Fruit fly (Drosophila melanogaster): ENCODE results near the gene Syt12.

Syt12 gene

dm6 chrX:13386776-13387175, 27.7 kb downstream of the Syt12 start:
- TF ChIP-seq Sp1 (GFP tag; optimal IDR thresholded peaks at IDR 0.05) (no peak), foxo (GFP tag; optimal IDR thresholded peaks at IDR 0.05) (no peak), sv (GFP tag; optimal IDR thresholded peaks at IDR 0.05) (no peak), GATAd (GFP tag; optimal IDR thresholded peaks at IDR 0.05) (no peak), psq (GFP tag; optimal IDR thresholded peaks at IDR 0.05) (no peak)

dm6 chrX:13387373-13387850, 28.4 kb downstream of the Syt12 start, which contains the start of the genes Ype and CG1662:
Gene Ype, minus strand, starts transcription at chrX:13387417.
Gene CG1662, plus strand, starts transcription at chrX:13387563.
- TF ChIP-seq CG9705 (GFP tag; optimal IDR thresholded peaks at IDR 0.05) = peak; percentile 76
- TF ChIP-seq dmrt93B (GFP tag; optimal IDR thresholded peaks at IDR 0.05) = peak; percentile 77
- no peak for TF ChIP-seq CG32264 (GFP tag; optimal IDR thresholded peaks at IDR 0.05)
- TF ChIP-seq h (GFP tag; optimal IDR thresholded peaks at IDR 0.05) = peak; percentile 78
- peak in 1 of 2 experiments; percentile 84 for TF ChIP-seq foxo (GFP tag; optimal IDR thresholded peaks at IDR 0.05)
- no peak for TF ChIP-seq Hr78 (GFP tag; optimal IDR thresholded peaks at IDR 0.05)
- TF ChIP-seq fru (GFP tag; optimal IDR thresholded peaks at IDR 0.05) = peak; percentile 76
- TF ChIP-seq Dif (GFP tag; optimal IDR thresholded peaks at IDR 0.05; ENCODE audit: partially characterized antibody) = no peak
- peak; percentile 87 for TF ChIP-seq woc (GFP tag; optimal IDR thresholded peaks at IDR 0.05)
- TF ChIP-seq HLH106 (tag; optimal IDR thresholded peaks at IDR 0.05) = peak; percentile 86
- TF ChIP-seq Rel (GFP tag; optimal IDR thresholded peaks at IDR 0.05) = no peak
- TF ChIP-seq Rel (tag; optimal IDR thresholded peaks at IDR 0.05) = no peak
- peak; percentile 3 for TF ChIP-seq jim (GFP tag; optimal IDR thresholded peaks at IDR 0.05)
- TF ChIP-seq Dfd (GFP tag; optimal IDR thresholded peaks at IDR 0.05) = no peak
- TF ChIP-seq brk (GFP tag; optimal IDR thresholded peaks at IDR 0.05) = peak; percentile 61
- TF ChIP-seq lola (GFP tag; optimal IDR thresholded peaks at IDR 0.05) = no peak
- peak; percentile 28 for TF ChIP-seq GATAd (GFP tag; optimal IDR thresholded peaks at IDR 0.05)
- peak; percentile 6 for TF ChIP-seq dsf (GFP tag; optimal IDR thresholded peaks at IDR 0.05; ENCODE audit: borderline replicate concordance)
- TF ChIP-seq Vsx2 (GFP tag; optimal IDR thresholded peaks at IDR 0.05; ENCODE audit: partially characterized antibody) = no peak
- no peak for TF ChIP-seq Abd-B (GFP tag; optimal IDR thresholded peaks at IDR 0.05)
- peak; percentile 1 for TF ChIP-seq sage (GFP tag; optimal IDR thresholded peaks at IDR 0.05)
- peak; percentile 78 for TF ChIP-seq Hnf4 (GFP tag; optimal IDR thresholded peaks at IDR 0.05)
- peak; percentile 73 for TF ChIP-seq rgr (GFP tag; optimal IDR thresholded peaks at IDR 0.05)
- TF ChIP-seq N (GFP tag; optimal IDR thresholded peaks at IDR 0.05) = no peak
- TF ChIP-seq Hr83 (GFP tag; optimal IDR thresholded peaks at IDR 0.05; ENCODE audit: poor library complexity, severe bottlenecking) = no peak
- TF ChIP-seq psq (GFP tag; optimal IDR thresholded peaks at IDR 0.05) = peak; percentile 62
- TF ChIP-seq sv (GFP tag; optimal IDR thresholded peaks at IDR 0.05) = peak; percentile 74
- TF ChIP-seq Mio (GFP tag; optimal IDR thresholded peaks at IDR 0.05) = no peak
- no peak for TF ChIP-seq pan (optimal IDR thresholded peaks at IDR 0.05)
- TF ChIP-seq ey (GFP tag; optimal IDR thresholded peaks at IDR 0.05) = peak; percentile 74
- TF ChIP-seq tai (GFP tag; optimal IDR thresholded peaks at IDR 0.05) = peak; percentile 80
- peak; percentile 34 for TF ChIP-seq Myc (optimal IDR thresholded peaks at IDR 0.05)
- peak; percentile 69 for TF ChIP-seq OdsH (GFP tag; optimal IDR thresholded peaks at IDR 0.05)
- peak; percentile 84 for TF ChIP-seq Sp1 (GFP tag; optimal IDR thresholded peaks at IDR 0.05)
- TF ChIP-seq Jra (GFP tag; optimal IDR thresholded peaks at IDR 0.05) = peak; percentile 65
- no peak for TF ChIP-seq usp (GFP tag; optimal IDR thresholded peaks at IDR 0.05)
- no peak for TF ChIP-seq CrebA (GFP tag; optimal IDR thresholded peaks at IDR 0.05; ENCODE audit: borderline replicate concordance)
- TF ChIP-seq dl (GFP tag; optimal IDR thresholded peaks at IDR 0.05; ENCODE audit: insufficient read depth in 1 of 2, partially characterized antibody in 2 of 2) = no peak
- peak; percentile 61 for TF ChIP-seq br (GFP tag; optimal IDR thresholded peaks at IDR 0.05)

All from whole organism, wandering third instar larva.